Worm (Caenorhabditis elegans) whole organism, late embryonic: ENCODE results near the gene T09F3.7.

Source experiments
- F13H6.1 ChIP-seq: sonication (generic microtip); optimal IDR thresholded peaks from 2 replicates; lab custom pipeline; 2016; ENCODE audit warnings: missing genetic modification characterization, missing compliant biosample characterization
- K09A11.1 ChIP-seq: sonication (generic microtip); optimal IDR thresholded peaks from 2 replicates; lab custom pipeline; 2017; ENCODE audit warnings: antibody characterized with exemption, mild to moderate bottlenecking, missing genetic modification characterization, missing compliant biosample characterization; ENCODE audit not compliant: insufficient read depth
- Y22D7AL.16 ChIP-seq: sonication (generic microtip); optimal IDR thresholded peaks from 2 replicates; lab custom pipeline; 2016; ENCODE audit warnings: missing genetic modification characterization, missing compliant biosample characterization
- ahr-1 ChIP-seq: sonication (generic microtip); optimal IDR thresholded peaks from 2 replicates; lab custom pipeline; 2016; ENCODE audit warnings: missing genetic modification characterization, missing compliant biosample characterization
- ama-1 ChIP-seq: fragments of 150-350 bp; optimal IDR thresholded peaks from 2 replicates; lab custom pipeline; 2014
- ceh-18 ChIP-seq: sonication (generic microtip); optimal IDR thresholded peaks from 2 replicates; lab custom pipeline; 2016; ENCODE audit warnings: missing genetic modification characterization, missing compliant biosample characterization
- ceh-19 ChIP-seq: fragments of 200-800 bp; sonication (Bioruptor generic); optimal IDR thresholded peaks from 2 replicates; lab custom pipeline; 2018; ENCODE audit warnings: mild to moderate bottlenecking, missing genetic modification characterization, missing compliant biosample characterization
- ceh-22 ChIP-seq: sonication (generic microtip); optimal IDR thresholded peaks from 2 replicates; lab custom pipeline; 2017; ENCODE audit warnings: missing biosample characterization, missing genetic modification characterization
- ceh-24 ChIP-seq: sonication (generic microtip); optimal IDR thresholded peaks from 2 replicates; lab custom pipeline; 2016; ENCODE audit warnings: mild to moderate bottlenecking, missing genetic modification characterization, missing compliant biosample characterization
- ceh-30 ChIP-seq: fragments of 150-350 bp; optimal IDR thresholded peaks from 2 replicates; lab custom pipeline; 2014; ENCODE audit warnings: missing biosample characterization, missing genetic modification characterization
- ceh-34 ChIP-seq: sonication (generic microtip); optimal IDR thresholded peaks from 2 replicates; lab custom pipeline; 2016; ENCODE audit warnings: mild to moderate bottlenecking, missing genetic modification characterization, missing compliant biosample characterization
- ceh-45 ChIP-seq: fragments of 200-800 bp; sonication (Bioruptor generic); IDR thresholded peaks from 2 replicates; pipeline ENCODE4 v1.3.6; 2022; ENCODE audit warnings: missing genetic modification reagents, missing genetic modification characterization, missing compliant biosample characterization
- ceh-6 ChIP-seq: fragments of 200-800 bp; sonication (Bioruptor generic); optimal IDR thresholded peaks from 2 replicates; lab custom pipeline; 2018; ENCODE audit warnings: mild to moderate bottlenecking, missing genetic modification characterization, missing compliant biosample characterization
- che-1 ChIP-seq: sonication (generic microtip); optimal IDR thresholded peaks from 2 replicates; lab custom pipeline; 2016; ENCODE audit warnings: mild to moderate bottlenecking, missing genetic modification characterization, missing compliant biosample characterization
- dmd-4 ChIP-seq: sonication (generic microtip); optimal IDR thresholded peaks from 2 replicates; lab custom pipeline; 2016; ENCODE audit warnings: borderline replicate concordance, missing genetic modification characterization, missing compliant biosample characterization
- dve-1 ChIP-seq: sonication (generic microtip); optimal IDR thresholded peaks from 2 replicates; lab custom pipeline; 2017; ENCODE audit warnings: antibody characterized with exemption, mild to moderate bottlenecking, missing genetic modification characterization, missing compliant biosample characterization
- elt-2 ChIP-seq: sonication (generic microtip); optimal IDR thresholded peaks from 2 replicates; lab custom pipeline; 2016; ENCODE audit warnings: missing genetic modification reagents, missing genetic modification characterization, missing compliant biosample characterization
- elt-4 ChIP-seq: sonication (generic microtip); optimal IDR thresholded peaks from 2 replicates; lab custom pipeline; 2016; ENCODE audit warnings: missing genetic modification characterization, missing compliant biosample characterization
- eyg-1 ChIP-seq: sonication (generic microtip); optimal IDR thresholded peaks from 2 replicates; lab custom pipeline; 2016; ENCODE audit warnings: missing genotype, missing genetic modification characterization, missing compliant biosample characterization
- fax-1 ChIP-seq: sonication (generic microtip); optimal IDR thresholded peaks from 2 replicates; lab custom pipeline; 2016; ENCODE audit warnings: missing genotype, missing genetic modification characterization, missing compliant biosample characterization
- gmeb-2 ChIP-seq: sonication (generic microtip); optimal IDR thresholded peaks from 2 replicates; lab custom pipeline; 2016; ENCODE audit warnings: missing genetic modification characterization, inconsistent platforms, missing compliant biosample characterization
- hlh-13 ChIP-seq: fragments of 200-800 bp; sonication (Bioruptor generic); optimal IDR thresholded peaks from 2 replicates; lab custom pipeline; 2018; ENCODE audit warnings: mild to moderate bottlenecking, missing genetic modification characterization, missing compliant biosample characterization
- hlh-15 ChIP-seq: sonication (generic microtip); optimal IDR thresholded peaks from 2 replicates; lab custom pipeline; 2016; ENCODE audit warnings: missing genetic modification characterization, missing compliant biosample characterization
- hlh-30 ChIP-seq: sonication (generic microtip); optimal IDR thresholded peaks from 2 replicates; lab custom pipeline; 2017; ENCODE audit warnings: antibody characterized with exemption, missing genetic modification characterization, missing compliant biosample characterization; ENCODE audit not compliant: insufficient read depth
- hlh-6 ChIP-seq: sonication (generic microtip); optimal IDR thresholded peaks from 2 replicates; lab custom pipeline; 2016; ENCODE audit warnings: missing genotype, missing genetic modification characterization, missing compliant biosample characterization
- hlh-8 ChIP-seq: sonication (generic microtip); optimal IDR thresholded peaks from 2 replicates; lab custom pipeline; 2016; ENCODE audit warnings: missing genotype, missing genetic modification characterization, missing compliant biosample characterization
- lim-6 ChIP-seq: sonication (generic microtip); optimal IDR thresholded peaks from 2 replicates; lab custom pipeline; 2016; ENCODE audit warnings: missing genetic modification characterization, missing compliant biosample characterization
- lin-11 ChIP-seq: fragments of 200-800 bp; sonication (Bioruptor generic); optimal IDR thresholded peaks from 2 replicates; lab custom pipeline; 2018; ENCODE audit warnings: mild to moderate bottlenecking, missing genetic modification characterization, missing compliant biosample characterization
- madf-2 ChIP-seq: sonication (generic microtip); optimal IDR thresholded peaks from 2 replicates; lab custom pipeline; 2017; ENCODE audit warnings: missing genetic modification characterization, missing compliant biosample characterization
- mec-3 ChIP-seq: sonication (generic microtip); optimal IDR thresholded peaks from 2 replicates; lab custom pipeline; 2016; ENCODE audit warnings: borderline replicate concordance, missing genetic modification characterization, missing compliant biosample characterization
- nhr-11 ChIP-seq: fragments of 150-350 bp; optimal IDR thresholded peaks from 2 replicates; lab custom pipeline; 2014; ENCODE audit warnings: missing biosample characterization, missing genetic modification characterization
- pag-3 ChIP-seq: sonication (generic microtip); optimal IDR thresholded peaks from 2 replicates; lab custom pipeline; 2016; ENCODE audit warnings: missing compliant biosample characterization, missing genetic modification characterization, borderline replicate concordance
- pat-9 ChIP-seq: fragments of 200-800 bp; sonication (Bioruptor generic); optimal IDR thresholded peaks from 2 replicates; lab custom pipeline; 2018; ENCODE audit warnings: mild to moderate bottlenecking, missing genetic modification characterization, moderate library complexity, missing compliant biosample characterization
- pax-1 ChIP-seq: fragments of 150-350 bp; optimal IDR thresholded peaks from 2 replicates; lab custom pipeline; 2014; ENCODE audit warnings: missing biosample characterization, missing genetic modification characterization
- pha-2 ChIP-seq: sonication (generic microtip); optimal IDR thresholded peaks from 2 replicates; lab custom pipeline; 2017; ENCODE audit warnings: mild to moderate bottlenecking, missing genetic modification characterization, missing compliant biosample characterization
- pha-4 ChIP-seq: fragments of 150-350 bp; optimal IDR thresholded peaks from 2 replicates; lab custom pipeline; 2018; ENCODE audit warnings: missing biosample characterization, missing genetic modification reagents, missing genetic modification characterization
- pqm-1 ChIP-seq: sonication (generic microtip); optimal IDR thresholded peaks from 2 replicates; lab custom pipeline; 2016; ENCODE audit warnings: missing genetic modification characterization, missing compliant biosample characterization
- pros-1 ChIP-seq: fragments of 150-350 bp; optimal IDR thresholded peaks from 2 replicates; lab custom pipeline; 2014; ENCODE audit warnings: missing biosample characterization, missing genetic modification reagents, missing genetic modification characterization
- ref-2 ChIP-seq: sonication (generic microtip); optimal IDR thresholded peaks from 2 replicates; lab custom pipeline; 2016; ENCODE audit warnings: missing genetic modification characterization, missing compliant biosample characterization
- rnt-1 ChIP-seq: sonication (generic microtip); optimal IDR thresholded peaks from 2 replicates; lab custom pipeline; 2016; ENCODE audit warnings: missing genetic modification characterization, missing compliant biosample characterization
- sdc-2 ChIP-seq: sonication (generic microtip); optimal IDR thresholded peaks from 2 replicates; lab custom pipeline; 2016; ENCODE audit warnings: missing genotype, missing genetic modification characterization, missing compliant biosample characterization
- sox-2 ChIP-seq: fragments of 200-800 bp; sonication (Bioruptor generic); IDR thresholded peaks from 2 replicates; pipeline ENCODE4 v1.3.6; 2022; ENCODE audit warnings: missing genetic modification reagents, missing genetic modification characterization, missing compliant biosample characterization
- sox-4 ChIP-seq: sonication (generic microtip); optimal IDR thresholded peaks from 2 replicates; lab custom pipeline; 2017; ENCODE audit warnings: mild to moderate bottlenecking, missing genetic modification characterization, inconsistent platforms, missing compliant biosample characterization
- unc-3 ChIP-seq, 2 experiments: fragments of 200-800 bp in 1 of 2; sonication (Bioruptor generic) in 1 of 2; sonication (generic microtip) in 1 of 2; conservative IDR thresholded peaks in 1 of 2; optimal IDR thresholded peaks in 1 of 2; 2 replicates each; pipeline versions ENCODE4 v1.3.6 to Lab custom; 2016 to 2022; ENCODE audit warnings: missing compliant biosample characterization in 2 of 2, missing genetic modification characterization in 2 of 2, missing genetic modification reagents in 1 of 2
- unc-42 ChIP-seq: sonication (generic microtip); optimal IDR thresholded peaks from 2 replicates; lab custom pipeline; 2016; ENCODE audit warnings: missing genotype, missing genetic modification characterization, missing compliant biosample characterization
- unc-86 ChIP-seq: sonication (generic microtip); optimal IDR thresholded peaks from 2 replicates; lab custom pipeline; 2016; ENCODE audit warnings: missing genetic modification characterization, missing compliant biosample characterization
- zip-5 ChIP-seq: sonication (generic microtip); optimal IDR thresholded peaks from 2 replicates; lab custom pipeline; 2016; ENCODE audit warnings: missing genetic modification characterization, missing compliant biosample characterization
- ztf-16 ChIP-seq: sonication (generic microtip); optimal IDR thresholded peaks from 2 replicates; lab custom pipeline; 2017; ENCODE audit warnings: missing genetic modification characterization, missing compliant biosample characterization

T09F3.7 gene

ce11 chrII:10377901-10378300, 13.1 kb upstream of the T09F3.7 start:
- TF ChIP-seq pat-9 (tag; lab: Kevin White, UChicago) (no peak), unc-3 (GFP tag; conservative IDR thresholded peaks at IDR 0.05; lab: Robert Waterston, UW) (no peak), unc-3 (tag; optimal IDR thresholded peaks at IDR 0.05; lab: Kevin White, UChicago) (no peak), pha-2 (tag; lab: Kevin White, UChicago) (no peak)

ce11 chrII:10379546-10379945, 11.4 kb upstream of the T09F3.7 start:
- TF ChIP-seq ceh-22 (tag; lab: Kevin White, UChicago) (no peak), pros-1 (no peak), pqm-1 (tag; lab: Kevin White, UChicago) (no peak), pax-1 (tag; lab: Kevin White, UChicago) (no peak), ceh-19 (GFP tag; lab: Kevin White, UChicago) (no peak), ceh-34 (tag; lab: Kevin White, UChicago) (no peak), ceh-45 (GFP tag; lab: Robert Waterston, UW) (no peak), eyg-1 (tag; lab: Kevin White, UChicago) (no peak), Y22D7AL.16 (tag; lab: Kevin White, UChicago) (no peak), zip-5 (no peak), pha-2 (tag; lab: Kevin White, UChicago) (no peak), mec-3 (tag; lab: Kevin White, UChicago) (no peak), elt-4 (tag; lab: Kevin White, UChicago) (no peak), che-1 (tag; lab: Kevin White, UChicago) (no peak), hlh-13 (GFP tag; lab: Kevin White, UChicago) (no peak), lin-11 (no peak), dmd-4 (no peak), nhr-11 (tag; lab: Kevin White, UChicago) (no peak), hlh-30 (tag; lab: Kevin White, UChicago) (no peak)

ce11 chrII:10382247-10382646, 8.7 kb upstream of the T09F3.7 start:
- TF ChIP-seq hlh-6 (tag; lab: Kevin White, UChicago) (no peak), pha-4 (tag; lab: Kevin White, UChicago) (no peak), ama-1 (lab: Kevin White, UChicago) (no peak), unc-86 (tag; lab: Kevin White, UChicago) (no peak), ref-2 (tag; lab: Kevin White, UChicago) (peak; percentile 8), ceh-34 (tag; lab: Kevin White, UChicago) (no peak), Y22D7AL.16 (tag; lab: Kevin White, UChicago) (no peak), madf-2 (peak; percentile 3), K09A11.1 (tag; lab: Kevin White, UChicago) (no peak), pax-1 (tag; lab: Kevin White, UChicago) (no peak), rnt-1 (tag; lab: Kevin White, UChicago) (no peak), F13H6.1 (peak; percentile 24), ahr-1 (no peak), hlh-30 (tag; lab: Kevin White, UChicago) (peak; percentile 9), lin-11 (no peak), hlh-8 (no peak), dve-1 (tag; lab: Kevin White, UChicago) (peak; percentile 29), ceh-22 (tag; lab: Kevin White, UChicago) (no peak), che-1 (tag; lab: Kevin White, UChicago) (no peak), lim-6 (no peak), elt-2 (tag; lab: Kevin White, UChicago) (no peak), dmd-4 (no peak), ceh-30 (tag; lab: Kevin White, UChicago) (no peak), sox-4 (no peak), sox-2 (GFP tag; lab: Robert Waterston, UW) (no peak), nhr-11 (tag; lab: Kevin White, UChicago) (no peak), ceh-18 (tag; lab: Kevin White, UChicago) (peak; percentile 58), gmeb-2 (tag; lab: Kevin White, UChicago) (no peak), ztf-16 (tag; lab: Kevin White, UChicago) (peak; percentile 6), ceh-6 (GFP tag; lab: Kevin White, UChicago) (no peak), unc-42 (tag; lab: Kevin White, UChicago) (no peak), pag-3 (tag; lab: Kevin White, UChicago) (no peak), hlh-13 (GFP tag; lab: Kevin White, UChicago) (no peak), sdc-2 (tag; lab: Kevin White, UChicago) (no peak), hlh-15 (tag; lab: Kevin White, UChicago) (no peak), eyg-1 (tag; lab: Kevin White, UChicago) (no peak), ceh-24 (tag; lab: Kevin White, UChicago) (no peak), fax-1 (tag; lab: Kevin White, UChicago) (no peak)
